Worm (Caenorhabditis elegans): ENCODE data around the gene Y67D8B.3.

Gene Y67D8B.3

DNA sequence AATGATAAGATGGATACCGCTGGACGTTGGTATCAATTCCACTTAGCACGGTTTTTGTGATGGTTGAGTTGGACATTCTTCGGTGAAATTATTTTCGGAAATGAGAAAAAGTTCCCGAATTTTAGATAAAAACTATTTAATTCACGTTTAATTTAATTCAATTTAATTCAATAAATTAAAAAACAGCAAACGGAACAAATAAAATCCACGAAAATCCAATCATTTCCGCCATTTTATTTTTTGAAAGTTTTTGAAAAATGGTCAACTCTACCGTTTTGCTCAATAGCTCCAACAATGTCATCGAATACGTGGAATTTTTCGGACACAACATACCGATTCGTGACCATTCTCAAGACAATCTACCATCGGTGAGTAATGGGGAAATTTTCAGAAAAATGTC, at the start of gene Y67D8B.3, which contains the start of gene Y67D8B.5:
TSS of gene Y67D8B.3 (minus strand) at position 101 of the 400 bp plus-strand sequence.
TSS of gene Y67D8B.5 (plus strand) at position 233 of the 400 bp plus-strand sequence.
- no peak for TF ChIP-seq him-1 (tag; optimal IDR thresholded peaks at IDR 0.05)
- no peak for TF ChIP-seq W03F9.2 (tag; optimal IDR thresholded peaks at IDR 0.05)
- TF ChIP-seq dao-5 (tag; optimal IDR thresholded peaks at IDR 0.05): no peak

DNA sequence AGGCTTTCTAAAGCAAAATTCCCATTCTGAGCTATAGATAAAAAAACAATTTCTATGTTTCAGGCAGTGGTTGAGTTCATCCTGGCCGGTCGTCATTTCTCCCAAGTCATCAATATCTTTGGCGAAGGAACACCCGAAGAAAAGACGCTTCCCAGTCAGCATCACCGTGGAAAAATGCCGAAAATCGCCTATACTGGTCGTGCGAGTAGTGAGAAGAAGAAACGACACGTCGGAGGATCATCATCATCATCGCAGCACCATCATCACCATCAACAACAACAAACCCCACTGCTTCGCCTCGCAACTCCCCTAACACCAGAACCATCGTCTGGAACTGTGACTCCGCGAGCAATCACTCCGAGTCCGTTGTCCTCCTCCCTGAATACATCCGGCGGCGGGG, 49.5 kb upstream of the Y67D8B.3 start:
- TF ChIP-seq W03F9.2 (tag; optimal IDR thresholded peaks at IDR 0.05): no peak
- TF ChIP-seq dao-5 (tag; optimal IDR thresholded peaks at IDR 0.05): no peak
- TF ChIP-seq him-1 (tag; optimal IDR thresholded peaks at IDR 0.05): no peak

DNA sequence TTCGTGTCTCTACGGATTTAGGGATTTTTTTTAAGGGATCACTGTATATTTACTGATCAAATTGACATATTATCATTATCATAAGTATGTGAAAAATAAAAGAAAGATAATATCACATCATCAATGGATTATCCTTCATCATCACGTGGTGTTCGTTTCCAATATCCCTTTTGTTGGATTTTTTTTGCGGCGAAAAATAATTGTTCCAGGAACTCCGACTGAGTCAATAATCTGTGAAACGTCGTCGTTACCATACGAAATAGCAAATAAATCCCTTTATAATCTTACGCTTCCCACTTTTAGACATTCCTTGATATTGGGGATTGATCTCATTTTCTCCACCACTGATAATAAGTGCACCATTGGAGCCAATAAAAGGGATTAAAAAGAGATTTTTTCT, 48.0 kb upstream of the Y67D8B.3 start:
- TF ChIP-seq him-1 (tag; optimal IDR thresholded peaks at IDR 0.05): no peak
- TF ChIP-seq W03F9.2 (tag; optimal IDR thresholded peaks at IDR 0.05): no peak
- TF ChIP-seq dao-5 (tag; optimal IDR thresholded peaks at IDR 0.05): no peak

DNA sequence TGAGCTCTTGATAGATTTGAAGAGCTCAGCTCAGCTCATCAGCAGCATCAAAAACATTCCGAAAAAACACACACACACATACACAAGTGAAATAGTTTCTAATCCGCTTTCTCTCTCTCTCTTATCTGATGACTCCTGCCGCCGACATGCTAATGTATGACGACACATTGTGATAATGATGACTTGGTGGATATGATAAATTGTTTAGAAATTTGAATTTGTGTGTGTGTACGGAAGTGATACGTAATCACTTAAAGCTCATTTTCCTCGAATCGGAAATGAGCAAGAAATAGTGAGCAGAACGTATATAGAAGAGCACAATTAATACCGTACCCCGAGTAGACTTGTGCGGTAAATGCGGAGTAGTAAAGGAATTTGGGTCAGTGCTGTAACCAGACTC, 44.9 kb upstream of the Y67D8B.3 start:
- TF ChIP-seq dao-5 (tag; optimal IDR thresholded peaks at IDR 0.05) (no peak), W03F9.2 (tag; optimal IDR thresholded peaks at IDR 0.05) (no peak), him-1 (tag; optimal IDR thresholded peaks at IDR 0.05) (no peak)

DNA sequence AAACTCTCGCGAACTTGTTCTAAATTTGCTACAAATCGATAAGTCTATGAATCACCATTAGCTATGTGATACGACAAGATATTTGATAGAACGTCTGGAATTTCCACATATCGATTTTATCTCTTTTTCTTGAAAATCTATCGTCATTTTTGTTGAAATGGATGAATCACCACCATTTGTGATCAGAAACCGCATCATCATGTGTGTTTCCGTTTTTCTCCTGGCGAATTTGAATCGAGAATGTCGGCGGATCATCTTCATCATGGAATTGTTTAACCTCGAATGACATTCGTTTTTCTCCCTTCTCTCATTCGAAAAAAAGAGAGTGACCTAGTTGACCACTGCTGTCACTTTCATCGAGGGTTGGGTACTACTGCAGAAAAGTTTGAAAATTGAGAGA, 32.3 kb upstream of the Y67D8B.3 start:
- TF ChIP-seq dao-5 (tag; optimal IDR thresholded peaks at IDR 0.05): no peak
- no peak for TF ChIP-seq him-1 (tag; optimal IDR thresholded peaks at IDR 0.05)

DNA sequence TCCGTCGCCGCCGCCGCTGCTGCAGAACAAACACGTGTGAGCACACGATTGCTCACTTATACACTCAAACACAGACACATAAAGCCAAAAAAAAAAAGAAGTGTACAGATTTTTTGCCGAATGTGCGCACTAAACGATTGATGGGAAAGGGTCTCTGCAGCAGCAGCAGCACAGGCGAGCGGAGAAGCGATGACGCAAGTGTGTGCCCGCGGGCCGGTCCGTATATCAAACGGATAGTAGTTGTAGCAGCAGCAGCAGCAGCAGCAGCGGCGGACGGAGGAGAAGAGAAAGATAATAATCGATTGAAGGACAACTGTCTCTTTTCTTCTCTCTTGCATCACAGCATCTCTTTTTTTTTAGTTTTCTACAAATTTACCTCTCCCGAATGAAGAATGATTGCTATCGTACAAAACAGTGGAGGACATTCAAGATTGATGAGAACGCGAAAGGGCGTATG, 31.4 kb upstream of the Y67D8B.3 start:
- TF ChIP-seq him-1 (tag; optimal IDR thresholded peaks at IDR 0.05) (no peak), W03F9.2 (tag; optimal IDR thresholded peaks at IDR 0.05) (no peak), dao-5 (tag; optimal IDR thresholded peaks at IDR 0.05) (no peak)

DNA sequence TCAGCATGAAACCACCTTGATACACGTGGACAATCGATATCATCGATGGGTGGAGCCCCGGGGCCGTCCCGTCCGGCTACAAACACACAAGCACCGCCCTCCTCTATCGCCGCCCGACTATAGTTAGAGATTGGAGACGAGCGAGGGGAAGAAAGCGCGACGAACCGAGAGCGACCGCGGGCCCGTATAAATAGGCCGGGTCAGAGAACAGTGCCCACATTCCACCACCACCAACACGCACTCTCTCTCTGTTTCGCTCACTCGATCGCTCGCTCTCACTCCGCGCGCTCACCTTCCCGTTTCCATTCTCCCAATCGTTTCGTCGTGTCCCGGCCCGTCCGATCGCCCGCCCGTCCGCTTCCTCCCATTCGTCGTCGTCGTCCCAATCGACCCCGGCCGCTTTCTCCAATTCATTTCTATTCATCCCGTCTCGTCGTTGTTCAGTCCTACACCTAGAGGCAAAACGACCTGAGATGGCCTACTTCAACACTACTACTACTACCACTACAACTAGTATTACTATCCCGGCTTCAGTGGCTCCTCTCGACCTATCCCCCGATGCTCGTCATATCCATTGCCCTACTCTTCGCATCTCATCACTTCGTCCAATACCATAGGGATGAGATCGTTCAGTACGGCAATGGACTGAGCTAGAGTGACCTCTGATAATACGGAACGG, 30.8 kb upstream of the Y67D8B.3 start:
- TF ChIP-seq W03F9.2 (tag; optimal IDR thresholded peaks at IDR 0.05) (no peak), dao-5 (tag; optimal IDR thresholded peaks at IDR 0.05) (no peak), him-1 (tag; optimal IDR thresholded peaks at IDR 0.05) (no peak)

DNA sequence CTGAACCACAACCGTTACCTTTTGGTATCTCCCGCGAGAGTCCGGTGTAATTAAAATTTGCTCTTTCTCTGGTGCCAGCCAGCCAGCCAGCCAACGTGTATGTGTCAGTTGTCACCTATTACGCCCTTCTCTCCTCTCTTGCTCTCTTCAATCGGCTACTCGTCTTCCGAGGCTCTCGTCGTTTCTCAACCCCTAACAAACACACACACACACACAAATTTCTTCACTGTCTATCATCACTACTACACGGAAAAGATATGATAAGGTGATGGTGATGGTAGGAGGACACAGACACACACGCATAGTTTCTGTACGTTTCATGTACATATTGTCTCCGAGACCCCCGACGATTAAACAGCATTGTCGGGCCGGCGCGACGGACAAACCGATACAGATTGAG, 29.6 kb upstream of the Y67D8B.3 start:
- no peak for TF ChIP-seq W03F9.2 (tag; optimal IDR thresholded peaks at IDR 0.05)

DNA sequence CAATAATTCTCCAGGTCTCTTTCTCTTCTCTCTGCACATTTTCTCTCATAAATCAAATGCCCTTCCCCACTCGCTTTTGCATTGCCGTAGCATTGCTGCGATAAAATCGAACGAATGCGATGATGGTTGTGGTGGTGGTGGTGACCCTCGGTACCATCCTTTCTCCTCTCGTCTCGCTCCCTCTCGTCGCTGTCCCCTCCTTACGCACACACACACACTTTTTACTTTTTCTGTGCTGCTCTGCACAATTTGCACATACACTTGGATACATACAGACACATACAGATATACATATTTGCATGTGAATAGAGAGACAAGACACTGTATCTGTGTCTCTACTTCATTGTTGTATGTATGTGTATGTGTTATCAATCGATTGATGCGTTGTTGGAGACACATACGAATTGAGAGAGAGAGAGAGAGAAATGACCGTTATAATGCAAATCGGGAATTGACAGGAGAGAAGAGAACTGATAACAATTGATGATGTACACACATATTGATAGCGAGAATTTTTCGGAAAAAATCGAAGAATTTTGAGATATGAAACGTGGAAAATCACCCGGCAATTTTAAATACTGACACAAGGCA, 25.6 kb upstream of the Y67D8B.3 start:
- TF ChIP-seq him-1 (tag; optimal IDR thresholded peaks at IDR 0.05) (no peak), W03F9.2 (tag; optimal IDR thresholded peaks at IDR 0.05) (no peak), dao-5 (tag; optimal IDR thresholded peaks at IDR 0.05) (no peak)

DNA sequence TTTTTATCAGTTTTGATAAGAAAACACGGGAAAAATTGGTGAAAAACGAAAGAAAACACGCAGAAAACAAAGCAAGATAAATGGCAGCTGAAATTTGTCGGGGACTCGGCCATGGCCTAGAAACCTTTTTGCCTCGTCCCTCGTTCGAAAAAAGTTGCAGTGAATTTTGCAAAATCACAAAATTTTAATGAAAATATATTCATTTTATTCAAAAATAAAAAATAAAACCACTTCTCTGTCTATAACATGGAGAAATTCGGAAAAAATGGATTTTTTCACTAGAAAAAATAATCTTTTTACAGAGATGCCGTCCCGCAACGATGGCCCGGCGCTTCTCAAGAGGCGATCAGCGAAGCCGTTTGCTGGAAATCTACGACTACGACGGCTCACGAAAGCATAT, 20.1 kb upstream of the Y67D8B.3 start, which contains the start of gene Y67D8A.2:
TSS of gene Y67D8A.2 (plus strand) at position 301 of the 400 bp plus-strand sequence.
- TF ChIP-seq him-1 (tag; optimal IDR thresholded peaks at IDR 0.05) (no peak), dao-5 (tag; optimal IDR thresholded peaks at IDR 0.05) (no peak), W03F9.2 (tag; optimal IDR thresholded peaks at IDR 0.05) (no peak)

DNA sequence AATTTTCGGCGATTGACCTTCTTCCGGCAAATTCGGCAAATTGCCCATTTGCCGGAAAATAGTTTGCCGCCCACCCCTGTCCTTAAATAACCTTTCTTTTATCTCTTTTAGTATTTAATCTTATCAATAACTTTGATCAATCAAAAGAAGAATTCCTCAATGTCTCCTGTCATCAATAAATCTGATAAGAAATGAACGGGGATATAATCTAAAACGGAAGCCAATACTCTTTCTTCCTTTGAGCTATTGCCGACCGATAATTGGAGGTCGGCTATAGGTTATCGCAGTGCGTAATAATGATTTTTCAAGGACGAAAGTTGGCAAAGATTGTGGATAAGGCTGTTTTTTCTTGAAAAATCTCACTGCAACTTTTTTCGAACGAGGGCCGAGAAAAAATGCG, 19.1 kb upstream of the Y67D8B.3 start:
- TF ChIP-seq him-1 (tag; optimal IDR thresholded peaks at IDR 0.05) (no peak), W03F9.2 (tag; optimal IDR thresholded peaks at IDR 0.05) (no peak), dao-5 (tag; optimal IDR thresholded peaks at IDR 0.05) (no peak)

DNA sequence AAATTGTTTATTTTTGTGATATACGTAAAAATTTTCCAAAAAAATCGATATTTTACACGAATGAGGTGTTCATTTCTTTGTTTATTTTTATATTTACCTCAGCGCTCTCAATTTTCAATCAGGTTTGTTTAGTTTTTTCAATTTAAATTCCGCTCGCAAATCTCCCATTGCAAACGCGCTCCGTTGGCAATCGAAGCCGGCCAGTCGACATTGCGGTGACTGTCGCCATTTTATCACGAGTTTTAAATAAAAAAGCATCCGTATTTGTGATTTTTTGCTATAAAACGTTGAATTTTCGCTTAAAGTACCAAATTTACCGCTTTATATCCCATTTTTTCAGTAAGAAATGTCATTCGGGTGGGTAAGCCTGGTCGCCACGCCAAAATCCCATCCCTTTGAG, 11.4 kb upstream of the Y67D8B.3 start, which contains the start of gene slmp-1:
TSS of gene slmp-1 (plus strand) at position 335 of the 400 bp plus-strand sequence.
- TF ChIP-seq W03F9.2 (tag; optimal IDR thresholded peaks at IDR 0.05) (peak; percentile 58), dao-5 (tag; optimal IDR thresholded peaks at IDR 0.05) (no peak), him-1 (tag; optimal IDR thresholded peaks at IDR 0.05) (no peak)

DNA sequence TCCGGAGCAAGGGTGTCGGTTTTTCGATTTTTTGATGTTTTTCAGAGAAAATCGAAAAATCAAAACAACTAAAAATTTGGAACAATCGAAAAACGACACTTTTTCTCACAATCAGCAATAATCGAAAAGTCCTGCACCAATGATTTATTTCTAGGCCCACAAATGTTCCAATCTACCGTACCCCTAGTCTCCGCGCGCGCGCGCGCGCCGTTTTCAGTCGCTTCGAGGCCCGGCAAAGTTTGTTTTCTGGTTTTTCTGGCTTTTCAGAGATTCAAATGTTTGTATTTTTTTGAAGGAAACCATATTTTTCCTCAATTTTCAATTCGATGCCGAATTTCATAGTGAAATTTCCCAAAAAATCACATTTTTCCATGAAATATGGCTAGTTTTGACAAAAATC, 9.9 kb upstream of the Y67D8B.3 start:
- TF ChIP-seq W03F9.2 (tag; optimal IDR thresholded peaks at IDR 0.05) (no peak), dao-5 (tag; optimal IDR thresholded peaks at IDR 0.05) (no peak), him-1 (tag; optimal IDR thresholded peaks at IDR 0.05) (no peak)

DNA sequence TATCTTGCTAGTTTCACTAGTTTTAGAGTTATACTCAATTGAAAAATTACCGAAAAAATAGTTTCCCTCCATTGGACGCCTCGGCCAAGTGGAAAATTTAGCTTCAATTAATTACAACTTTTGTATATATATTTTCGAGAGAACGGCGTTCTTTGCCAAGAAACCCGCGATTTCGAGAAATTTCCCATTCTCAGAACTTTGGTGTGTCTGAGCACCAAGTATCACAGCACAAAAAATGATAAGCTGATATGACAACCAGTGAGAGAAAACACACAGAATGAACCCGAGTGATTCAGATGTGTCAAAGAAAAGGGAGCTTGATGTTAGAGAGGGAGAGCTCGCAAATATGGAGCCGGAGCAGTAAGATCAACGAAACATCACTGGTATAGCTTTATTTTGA, 3.0 kb downstream of the Y67D8B.3 start:
- no peak for TF ChIP-seq W03F9.2 (tag; optimal IDR thresholded peaks at IDR 0.05)
- no peak for TF ChIP-seq dao-5 (tag; optimal IDR thresholded peaks at IDR 0.05)
- no peak for TF ChIP-seq him-1 (tag; optimal IDR thresholded peaks at IDR 0.05)

DNA sequence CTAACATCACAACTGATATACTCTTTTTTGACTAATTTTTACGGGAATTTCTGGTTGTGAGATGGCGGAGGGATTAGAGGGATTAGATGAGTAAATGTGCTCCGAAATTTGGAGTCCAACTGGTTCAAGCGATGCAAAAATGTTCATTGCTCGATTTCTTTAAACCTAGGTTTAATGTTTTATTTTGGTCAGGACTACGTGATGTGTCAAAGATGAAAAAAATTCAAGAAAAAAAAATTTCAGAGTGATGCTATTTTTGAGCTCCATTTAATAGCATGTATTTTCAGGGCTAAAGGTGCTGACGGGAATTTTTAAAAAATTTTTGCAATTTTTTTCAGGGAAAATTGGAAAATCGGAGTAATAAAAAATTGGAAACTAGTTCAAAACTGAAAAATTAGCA, 5.6 kb downstream of the Y67D8B.3 start:
- TF ChIP-seq him-1 (tag; optimal IDR thresholded peaks at IDR 0.05) (no peak), dao-5 (tag; optimal IDR thresholded peaks at IDR 0.05) (no peak), W03F9.2 (tag; optimal IDR thresholded peaks at IDR 0.05) (no peak)
